Worm (Caenorhabditis elegans): ENCODE data around the gene srx-108.

ce11 chrII:3682770-3683234, 22.6 kb upstream of the srx-108 start, which contains the start of gene F19B10.1:
- no peak for TF ChIP-seq nfya-2 (GFP tag; IDR thresholded peaks at IDR 0.05)
- peak; percentile 80 for TF ChIP-seq lin-54 (GFP tag; optimal IDR thresholded peaks at IDR 0.05)
- TF ChIP-seq him-1 (tag; optimal IDR thresholded peaks at IDR 0.05) = no peak
- TF ChIP-seq pha-4 (tag; optimal IDR thresholded peaks at IDR 0.05) = no peak
- TF ChIP-seq B0035.1 (tag; optimal IDR thresholded peaks at IDR 0.05) = no peak
- TF ChIP-seq tbx-9 (tag; optimal IDR thresholded peaks at IDR 0.05; ENCODE audit: borderline replicate concordance) = no peak

All from whole organism, young adult.